Worm (Caenorhabditis elegans): ENCODE measurements around the gene M04C3.2.

DNA sequence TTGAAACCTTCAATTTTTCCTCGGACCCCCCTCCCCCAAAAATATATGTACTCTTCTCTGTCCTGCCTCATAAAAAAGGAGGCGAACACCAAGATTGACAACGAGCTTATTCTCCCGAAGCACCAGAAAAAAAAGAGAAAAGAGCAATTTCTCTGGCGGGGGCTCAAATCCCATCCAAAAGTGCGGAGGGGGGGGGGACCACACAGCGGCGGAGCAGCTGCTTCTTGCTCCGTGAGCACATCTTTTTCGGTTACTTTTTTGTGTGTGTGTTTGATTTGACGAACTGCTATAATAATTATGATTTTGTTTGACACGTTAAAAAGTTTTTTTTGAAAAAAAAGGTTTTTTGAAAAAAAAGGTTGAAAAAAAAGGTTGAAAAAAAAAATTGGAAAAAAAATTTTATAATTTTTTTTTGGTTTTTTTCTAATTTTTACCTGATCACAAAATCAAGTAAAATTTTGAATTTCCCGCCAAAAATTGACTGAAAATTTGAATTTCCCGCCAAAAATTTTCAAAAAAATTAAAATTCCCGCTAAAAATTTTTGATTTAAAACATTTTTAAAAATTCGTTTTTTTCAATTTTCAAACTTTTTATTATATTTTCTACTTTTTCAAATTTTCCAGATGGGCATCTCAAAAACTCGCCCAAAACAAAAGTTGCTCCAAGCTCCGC, 25.3 kb upstream of the M04C3.2 start, which contains the start of gene Y43F8B.10:
- TF ChIP-seq hmbx-1 (tag; optimal IDR thresholded peaks at IDR 0.05) (no peak), scrt-1 (GFP tag; IDR thresholded peaks at IDR 0.05) (no peak), ets-7 (tag; optimal IDR thresholded peaks at IDR 0.05) (no peak), tra-4 (tag; optimal IDR thresholded peaks at IDR 0.05) (no peak), F13C5.2 (tag; optimal IDR thresholded peaks at IDR 0.05) (no peak), ceh-36 (tag; optimal IDR thresholded peaks at IDR 0.05) (no peak), ama-1 (optimal IDR thresholded peaks at IDR 0.05) (no peak)

All from whole organism, early embryonic.